Fruit fly (Drosophila melanogaster) whole organism, wandering third instar larva: Measurements from ENCODE around the gene Faf2.
A peak's percentile ranks its signal among the peaks of the same experiment; 100 is the strongest.

Experiments
- Abd-B ChIP-seq: fragments of >200 bp; optimal IDR thresholded peaks from 2 replicates; lab custom pipeline; 2017; ENCODE audit warnings: missing biosample characterization, missing genetic modification characterization
- CG32264 ChIP-seq: fragments of 200-800 bp; sonication (Bioruptor generic); optimal IDR thresholded peaks from 2 replicates; lab custom pipeline; 2016; ENCODE audit warnings: missing biosample characterization, missing genetic modification characterization
- CG9705 ChIP-seq: fragments of 200-800 bp; sonication (Bioruptor generic); optimal IDR thresholded peaks from 2 replicates; lab custom pipeline; 2018; ENCODE audit warnings: missing biosample characterization, mild to moderate bottlenecking, missing genetic modification characterization
- CrebA ChIP-seq: fragments of 200-800 bp; sonication (Bioruptor generic); optimal IDR thresholded peaks from 2 replicates; lab custom pipeline; 2016; ENCODE audit warnings: missing biosample characterization, mild to moderate bottlenecking, missing genetic modification characterization, borderline replicate concordance
- Dfd ChIP-seq: fragments of >200 bp; optimal IDR thresholded peaks from 2 replicates; lab custom pipeline; 2017; ENCODE audit warnings: missing biosample characterization, missing genetic modification characterization
- Dif ChIP-seq: fragments of 200-275, 200-300 bp; sonication (Bioruptor generic); optimal IDR thresholded peaks from 2 replicates; lab custom pipeline; 2018; ENCODE audit warnings: missing biosample characterization, missing genetic modification characterization; ENCODE audit not compliant: partially characterized antibody
- GATAd ChIP-seq: sonication (Bioruptor generic); optimal IDR thresholded peaks from 2 replicates; lab custom pipeline; 2016; ENCODE audit warnings: missing biosample characterization, missing genetic modification characterization
- HLH106 ChIP-seq: fragments of 200-800 bp; optimal IDR thresholded peaks from 3 replicates; lab custom pipeline; 2019; ENCODE audit warnings: missing biosample characterization, mild to moderate bottlenecking, missing genetic modification characterization, moderate library complexity
- Hnf4 ChIP-seq: fragments of 200-800 bp; sonication (Bioruptor generic); optimal IDR thresholded peaks from 2 replicates; lab custom pipeline; 2016; ENCODE audit warnings: missing biosample characterization, mild to moderate bottlenecking, missing genetic modification characterization
- Hr78 ChIP-seq: fragments of >200 bp; optimal IDR thresholded peaks from 2 replicates; lab custom pipeline; 2017; ENCODE audit warnings: missing biosample characterization, missing genetic modification characterization
- Jra ChIP-seq: sonication (Bioruptor generic); optimal IDR thresholded peaks from 2 replicates; lab custom pipeline; 2016; ENCODE audit warnings: missing biosample characterization, missing genetic modification characterization
- N ChIP-seq: fragments of >200 bp; optimal IDR thresholded peaks from 2 replicates; lab custom pipeline; 2018; ENCODE audit warnings: missing biosample characterization, missing external identifiers, missing genetic modification characterization
- OdsH ChIP-seq: fragments of 200-800 bp; sonication (Bioruptor generic); optimal IDR thresholded peaks from 2 replicates; lab custom pipeline; 2016; ENCODE audit warnings: missing biosample characterization, mild to moderate bottlenecking, missing genetic modification characterization
- Rel ChIP-seq, 2 experiments: fragments of 200-800 bp; sonication (Bioruptor generic) in 1 of 2; optimal IDR thresholded peaks; 2 replicates in 1 of 2; 3 replicates in 1 of 2; lab custom pipeline; 2016 to 2019; ENCODE audit warnings: mild to moderate bottlenecking in 2 of 2, missing biosample characterization in 2 of 2, missing genetic modification characterization in 2 of 2, moderate library complexity in 1 of 2
- Sp1 ChIP-seq: fragments of 200-800 bp; sonication (Bioruptor generic); optimal IDR thresholded peaks from 3 replicates; lab custom pipeline; 2019; ENCODE audit warnings: missing biosample characterization, mild to moderate bottlenecking, missing genetic modification characterization, moderate library complexity
- Vsx2 ChIP-seq: fragments of 200-300, 225-300 bp; sonication (Bioruptor generic); optimal IDR thresholded peaks from 2 replicates; lab custom pipeline; 2018; ENCODE audit warnings: missing biosample characterization, missing genetic modification characterization; ENCODE audit not compliant: partially characterized antibody
- br ChIP-seq: fragments of 200-800 bp; sonication (Bioruptor generic); optimal IDR thresholded peaks from 2 replicates; lab custom pipeline; 2016; ENCODE audit warnings: missing biosample characterization, missing genetic modification characterization
- brk ChIP-seq: fragments of 200-800 bp; sonication (Bioruptor generic); optimal IDR thresholded peaks from 2 replicates; lab custom pipeline; 2016; ENCODE audit warnings: missing biosample characterization, mild to moderate bottlenecking, missing genetic modification characterization
- dmrt93B ChIP-seq: fragments of 200-800 bp; sonication (Bioruptor generic); optimal IDR thresholded peaks from 2 replicates; lab custom pipeline; 2018; ENCODE audit warnings: missing biosample characterization, mild to moderate bottlenecking, missing genetic modification characterization
- dsf ChIP-seq: sonication (Bioruptor generic); optimal IDR thresholded peaks from 2 replicates; lab custom pipeline; 2016; ENCODE audit warnings: missing biosample characterization, missing genetic modification characterization, borderline replicate concordance
- ey ChIP-seq: fragments of 200-800 bp; sonication (Bioruptor generic); optimal IDR thresholded peaks from 2 replicates; lab custom pipeline; 2016; ENCODE audit warnings: missing biosample characterization, missing genetic modification characterization
- foxo ChIP-seq, 2 experiments: fragments of 200-800 bp; sonication (Bioruptor generic); optimal IDR thresholded peaks; 2 replicates in 1 of 2; 3 replicates in 1 of 2; lab custom pipeline; 2016 to 2017; ENCODE audit warnings: missing biosample characterization in 2 of 2, missing genetic modification characterization in 2 of 2
- fru ChIP-seq: fragments of 200-800 bp; sonication (Bioruptor generic); optimal IDR thresholded peaks from 3 replicates; lab custom pipeline; 2016; ENCODE audit warnings: missing biosample characterization, mild to moderate bottlenecking, missing genetic modification characterization
- h ChIP-seq: fragments of 200-800 bp; sonication (Bioruptor generic); optimal IDR thresholded peaks from 3 replicates; lab custom pipeline; 2016; ENCODE audit warnings: missing biosample characterization, mild to moderate bottlenecking, missing genetic modification characterization
- pan ChIP-seq: fragments of >200 bp; optimal IDR thresholded peaks from 2 replicates; lab custom pipeline; 2017
- psq ChIP-seq: fragments of 200-800 bp; sonication (Bioruptor generic); optimal IDR thresholded peaks from 3 replicates; lab custom pipeline; 2017; ENCODE audit warnings: missing biosample characterization, mild to moderate bottlenecking, missing genetic modification characterization, moderate library complexity
- rgr ChIP-seq: fragments of 200-800 bp; sonication (Bioruptor generic); optimal IDR thresholded peaks from 3 replicates; lab custom pipeline; 2016; ENCODE audit warnings: missing biosample characterization, mild to moderate bottlenecking, missing genetic modification characterization
- sage ChIP-seq: fragments of 200-800 bp; sonication (Bioruptor generic); optimal IDR thresholded peaks from 2 replicates; lab custom pipeline; 2016; ENCODE audit warnings: missing biosample characterization, mild to moderate bottlenecking, missing genetic modification characterization
- sv ChIP-seq: fragments of 200-800 bp; sonication (Bioruptor generic); optimal IDR thresholded peaks from 3 replicates; lab custom pipeline; 2016; ENCODE audit warnings: missing biosample characterization, missing genetic modification characterization
- tai ChIP-seq: sonication (Bioruptor generic); optimal IDR thresholded peaks from 2 replicates; lab custom pipeline; 2016; ENCODE audit warnings: missing biosample characterization, missing genetic modification characterization
- usp ChIP-seq: fragments of >200 bp; optimal IDR thresholded peaks from 2 replicates; lab custom pipeline; 2017; ENCODE audit warnings: missing biosample characterization, missing genetic modification characterization
- woc ChIP-seq: sonication (Bioruptor generic); optimal IDR thresholded peaks from 2 replicates; lab custom pipeline; 2016; ENCODE audit warnings: missing biosample characterization, mild to moderate bottlenecking, missing genetic modification characterization

Gene Faf2

dm6 chr2L:18708239-18708891 lies at the start of gene Faf2, which contains the start of gene Grip71:
Gene Faf2 (minus strand): TSS chr2L:18708688.
Gene Grip71 (plus strand): TSS chr2L:18708846.
- TF ChIP-seq Hnf4 (GFP tag; lab: Kevin White, UChicago) (peak; percentile 77), Dfd (GFP tag; lab: Kevin White, UChicago) (no peak), woc (GFP tag; lab: Kevin White, UChicago) (peak; percentile 61), tai (GFP tag; lab: Kevin White, UChicago) (no peak), rgr (GFP tag; lab: Kevin White, UChicago) (peak; percentile 82), usp (no peak), fru (GFP tag; lab: Kevin White, UChicago) (peak; percentile 72), N (GFP tag; lab: Kevin White, UChicago) (peak; percentile 73), h (GFP tag; lab: Kevin White, UChicago) (peak; percentile 79), psq (GFP tag; lab: Kevin White, UChicago) (peak; percentile 62), sv (peak; percentile 57), brk (GFP tag; lab: Kevin White, UChicago) (no peak), CG9705 (GFP tag; lab: Kevin White, UChicago) (peak; percentile 57), Sp1 (peak; percentile 66), pan (no peak), dsf (GFP tag; lab: Kevin White, UChicago) (peak; percentile 60), CrebA (GFP tag; lab: Kevin White, UChicago) (no peak), Jra (GFP tag; lab: Kevin White, UChicago) (peak; percentile 39), GATAd (GFP tag; lab: Kevin White, UChicago) (peak; percentile 36), ey (GFP tag; lab: Kevin White, UChicago) (peak; percentile 74), dmrt93B (GFP tag; lab: Kevin White, UChicago) (peak; percentile 83), HLH106 (tag; lab: Kevin White, UChicago) (peak; percentile 88), CG32264 (GFP tag; lab: Kevin White, UChicago) (peak; percentile 51), OdsH (GFP tag; lab: Kevin White, UChicago) (peak; percentile 42), br (GFP tag; lab: Kevin White, UChicago) (peak; percentile 60), foxo (GFP tag; optimal IDR thresholded peaks at IDR 0.05; lab: Kevin White, UChicago) (peak in 1 of 2 experiments; percentile 81), Rel (GFP tag; optimal IDR thresholded peaks at IDR 0.05; lab: Kevin White, UChicago) (peak; percentile 3), Rel (tag; optimal IDR thresholded peaks at IDR 0.05; lab: Kevin White, UChicago) (peak; percentile 60), sage (peak; percentile 72)

- TF ChIP-seq Hr78 = no peak
- TF ChIP-seq Dfd (GFP tag; lab: Kevin White, UChicago) = no peak
- TF ChIP-seq rgr (GFP tag; lab: Kevin White, UChicago) = no peak
- TF ChIP-seq CG32264 (GFP tag; lab: Kevin White, UChicago) = no peak
- no peak for TF ChIP-seq CG9705 (GFP tag; lab: Kevin White, UChicago)
Observed at dm6 chr2L:18753242-18753641, 44.8 kb upstream of the Faf2 start.

- TF ChIP-seq Sp1 (no peak), Vsx2 (GFP tag; lab: Kevin White, UChicago) (no peak), psq (GFP tag; lab: Kevin White, UChicago) (no peak), Abd-B (GFP tag; lab: Kevin White, UChicago) (no peak), Rel (GFP tag; optimal IDR thresholded peaks at IDR 0.05; lab: Kevin White, UChicago) (no peak), Rel (tag; optimal IDR thresholded peaks at IDR 0.05; lab: Kevin White, UChicago) (no peak), OdsH (GFP tag; lab: Kevin White, UChicago) (no peak), HLH106 (tag; lab: Kevin White, UChicago) (no peak), Dif (GFP tag; lab: Kevin White, UChicago) (no peak), Hr78 (no peak)
Observed at dm6 chr2L:18752823-18753222, 44.3 kb upstream of the Faf2 start.

dm6 chr2L:18752038-18752437 lies 43.5 kb upstream of the Faf2 start:
- TF ChIP-seq dmrt93B (GFP tag; lab: Kevin White, UChicago) = no peak
- TF ChIP-seq Vsx2 (GFP tag; lab: Kevin White, UChicago) = no peak
- TF ChIP-seq, all 38 proteins: peak for 0
